Worm (Caenorhabditis elegans) whole organism, early embryonic: ENCODE data around the gene cnnm-3.

Source experiments
- B0310.2 ChIP-seq: sonication (generic microtip); optimal IDR thresholded peaks from 2 replicates; lab custom pipeline; 2016; ENCODE audit warnings: mild to moderate bottlenecking, missing genetic modification characterization, missing compliant biosample characterization
- F13C5.2 ChIP-seq: sonication (generic microtip); optimal IDR thresholded peaks from 2 replicates; lab custom pipeline; 2017; ENCODE audit warnings: mild to moderate bottlenecking, missing genetic modification characterization, inconsistent platforms, missing compliant biosample characterization
- aly-1 ChIP-seq: sonication (generic microtip); optimal IDR thresholded peaks from 2 replicates; lab custom pipeline; 2016; ENCODE audit warnings: missing genetic modification characterization, missing compliant biosample characterization
- ama-1 ChIP-seq: fragments of 150-350 bp; optimal IDR thresholded peaks from 2 replicates; lab custom pipeline; 2014
- ceh-13 ChIP-seq: fragments of 200-800 bp; sonication (Bioruptor generic); optimal IDR thresholded peaks from 2 replicates; lab custom pipeline; 2018; ENCODE audit warnings: mild to moderate bottlenecking, missing genetic modification characterization, missing compliant biosample characterization
- ceh-36 ChIP-seq: sonication (generic microtip); optimal IDR thresholded peaks from 2 replicates; lab custom pipeline; 2016; ENCODE audit warnings: missing genetic modification characterization, inconsistent platforms, missing compliant biosample characterization
- ets-7 ChIP-seq: sonication (generic microtip); optimal IDR thresholded peaks from 2 replicates; lab custom pipeline; 2016; ENCODE audit warnings: missing genotype, missing genetic modification characterization, missing compliant biosample characterization
- flt-1 ChIP-seq: fragments of 200-800 bp; sonication (Bioruptor generic); IDR thresholded peaks from 2 replicates; pipeline ENCODE4 v1.3.6; 2022; ENCODE audit warnings: missing genetic modification characterization, missing compliant biosample characterization
- hmbx-1 ChIP-seq: sonication (generic microtip); optimal IDR thresholded peaks from 2 replicates; lab custom pipeline; 2016; ENCODE audit warnings: mild to moderate bottlenecking, missing genetic modification characterization, missing compliant biosample characterization
- hmg-4 ChIP-seq: fragments of 200-800 bp; sonication (Bioruptor generic); optimal IDR thresholded peaks from 2 replicates; lab custom pipeline; 2018; ENCODE audit warnings: mild to moderate bottlenecking, missing genetic modification characterization, missing compliant biosample characterization
- hnd-1 ChIP-seq: sonication (generic microtip); optimal IDR thresholded peaks from 2 replicates; lab custom pipeline; 2016; ENCODE audit warnings: missing genetic modification characterization, missing compliant biosample characterization
- pes-1 ChIP-seq: fragments of 200-800 bp; sonication (Bioruptor generic); IDR thresholded peaks from 2 replicates; pipeline ENCODE4 v1.3.6; 2022; ENCODE audit warnings: missing genetic modification reagents, missing genetic modification characterization, missing compliant biosample characterization
- scrt-1 ChIP-seq: fragments of 200-800 bp; sonication (Bioruptor generic); IDR thresholded peaks from 2 replicates; pipeline ENCODE4 v1.3.6; 2022; ENCODE audit warnings: missing genetic modification characterization, missing compliant biosample characterization
- sea-1 ChIP-seq: fragments of 200-800 bp; sonication (Bioruptor generic); conservative IDR thresholded peaks from 2 replicates; pipeline ENCODE4 v1.3.6; 2022; ENCODE audit warnings: missing genetic modification characterization, missing compliant biosample characterization
- tbx-11 ChIP-seq: fragments of 200-800 bp; sonication (Bioruptor generic); IDR thresholded peaks from 2 replicates; pipeline ENCODE4 v1.3.6; 2022; ENCODE audit warnings: missing genetic modification characterization, missing compliant biosample characterization
- tbx-37 ChIP-seq: fragments of 200-800 bp; sonication (Bioruptor generic); conservative IDR thresholded peaks from 2 replicates; pipeline ENCODE4 v1.3.6; 2022; ENCODE audit warnings: missing genetic modification reagents, missing genetic modification characterization, missing compliant biosample characterization
- tra-4 ChIP-seq: sonication (generic microtip); optimal IDR thresholded peaks from 2 replicates; lab custom pipeline; 2017; ENCODE audit warnings: missing genetic modification characterization, missing compliant biosample characterization

Gene cnnm-3

DNA sequence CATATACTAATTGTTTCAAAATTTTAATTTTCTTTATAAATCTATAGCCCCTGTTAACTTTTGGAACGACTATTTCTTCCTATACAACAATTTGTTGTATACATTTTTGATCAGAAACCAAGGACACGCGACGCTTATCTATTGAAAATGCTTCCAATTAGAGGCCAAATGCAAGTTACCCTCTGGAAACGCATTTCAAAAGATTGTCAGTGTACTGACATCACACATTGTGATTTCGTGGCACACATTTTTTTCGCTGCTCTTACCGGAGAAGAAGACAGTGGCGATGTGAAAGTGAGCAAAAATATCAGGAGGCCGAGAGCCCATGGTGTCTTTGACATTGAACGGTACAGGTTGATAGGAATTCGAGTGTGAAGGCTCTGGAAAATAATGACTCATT, at the start of gene cnnm-3:
cnnm-3 (minus strand) TSS at position 382 of the 400 bp plus-strand sequence.
- TF ChIP-seq sea-1 (GFP tag; lab: Robert Waterston, UW) (no peak), hnd-1 (tag; lab: Kevin White, UChicago) (no peak), B0310.2 (tag; lab: Kevin White, UChicago) (no peak), scrt-1 (GFP tag; lab: Robert Waterston, UW) (no peak), hmbx-1 (tag; lab: Kevin White, UChicago) (no peak), flt-1 (GFP tag; lab: Robert Waterston, UW) (no peak), tbx-37 (no peak), tra-4 (tag; lab: Kevin White, UChicago) (no peak), aly-1 (tag; lab: Kevin White, UChicago) (no peak), ceh-36 (tag; lab: Kevin White, UChicago) (no peak), ceh-13 (GFP tag; lab: Kevin White, UChicago) (no peak)

ce11 chrX:3094304-3094703, 48.7 kb upstream of the cnnm-3 start, which contains the start of gene wrt-2:
Gene wrt-2 (minus strand): TSS chrX:3094349.
- no peak for TF ChIP-seq hmg-4 (GFP tag; lab: Kevin White, UChicago)
- no peak for TF ChIP-seq B0310.2 (tag; lab: Kevin White, UChicago)
- TF ChIP-seq scrt-1 (GFP tag; lab: Robert Waterston, UW) = no peak
- no peak for TF ChIP-seq F13C5.2 (tag; lab: Kevin White, UChicago)
- no peak for TF ChIP-seq sea-1 (GFP tag; lab: Robert Waterston, UW)
- no peak for TF ChIP-seq tbx-37
- TF ChIP-seq ets-7 (tag; lab: Kevin White, UChicago) = no peak
- TF ChIP-seq flt-1 (GFP tag; lab: Robert Waterston, UW) = no peak
- no peak for TF ChIP-seq hmbx-1 (tag; lab: Kevin White, UChicago)
- no peak for TF ChIP-seq tbx-11 (GFP tag; lab: Robert Waterston, UW)
- no peak for TF ChIP-seq ama-1 (lab: Kevin White, UChicago)
- TF ChIP-seq ceh-13 (GFP tag; lab: Kevin White, UChicago) = no peak
- no peak for TF ChIP-seq aly-1 (tag; lab: Kevin White, UChicago)
- TF ChIP-seq tra-4 (tag; lab: Kevin White, UChicago) = no peak
- no peak for TF ChIP-seq ceh-36 (tag; lab: Kevin White, UChicago)
- TF ChIP-seq hnd-1 (tag; lab: Kevin White, UChicago) = no peak
- no peak for TF ChIP-seq pes-1

ce11 chrX:3092460-3092859, 46.8 kb upstream of the cnnm-3 start:
- no peak for TF ChIP-seq ceh-13 (GFP tag; lab: Kevin White, UChicago)
- no peak for TF ChIP-seq scrt-1 (GFP tag; lab: Robert Waterston, UW)
- no peak for TF ChIP-seq tbx-11 (GFP tag; lab: Robert Waterston, UW)
- no peak for TF ChIP-seq tbx-37
- no peak for TF ChIP-seq tra-4 (tag; lab: Kevin White, UChicago)
- no peak for TF ChIP-seq hnd-1 (tag; lab: Kevin White, UChicago)
- TF ChIP-seq pes-1 = no peak
- TF ChIP-seq sea-1 (GFP tag; lab: Robert Waterston, UW) = no peak

DNA sequence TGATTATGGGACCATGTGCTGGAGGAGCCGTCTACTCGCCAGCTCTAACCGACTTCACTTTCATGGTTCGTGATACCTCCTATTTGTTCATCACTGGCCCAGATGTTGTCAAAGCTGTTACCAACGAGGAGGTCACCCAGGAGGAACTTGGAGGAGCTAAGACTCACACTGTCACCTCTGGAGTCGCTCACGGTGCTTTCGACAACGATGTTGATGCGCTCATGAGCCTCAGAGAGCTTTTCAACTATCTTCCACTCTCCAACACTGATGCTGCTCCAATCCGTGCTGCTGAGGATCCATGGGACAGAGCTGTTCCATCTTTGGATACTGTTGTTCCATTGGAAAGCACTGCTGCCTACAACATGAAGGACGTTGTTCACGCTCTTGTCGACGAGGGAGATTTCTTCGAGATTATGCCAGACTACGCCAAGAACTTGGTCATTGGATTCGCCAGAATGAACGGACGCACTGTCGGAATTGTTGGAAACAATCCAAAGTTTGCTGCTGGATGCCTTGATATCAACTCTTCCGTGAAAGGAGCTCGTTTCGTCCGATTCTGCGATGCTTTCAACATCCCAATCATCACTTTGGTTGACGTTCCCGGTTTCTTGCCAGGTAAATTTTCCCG, 45.6 kb upstream of the cnnm-3 start:
- TF ChIP-seq tbx-37 = no peak

DNA sequence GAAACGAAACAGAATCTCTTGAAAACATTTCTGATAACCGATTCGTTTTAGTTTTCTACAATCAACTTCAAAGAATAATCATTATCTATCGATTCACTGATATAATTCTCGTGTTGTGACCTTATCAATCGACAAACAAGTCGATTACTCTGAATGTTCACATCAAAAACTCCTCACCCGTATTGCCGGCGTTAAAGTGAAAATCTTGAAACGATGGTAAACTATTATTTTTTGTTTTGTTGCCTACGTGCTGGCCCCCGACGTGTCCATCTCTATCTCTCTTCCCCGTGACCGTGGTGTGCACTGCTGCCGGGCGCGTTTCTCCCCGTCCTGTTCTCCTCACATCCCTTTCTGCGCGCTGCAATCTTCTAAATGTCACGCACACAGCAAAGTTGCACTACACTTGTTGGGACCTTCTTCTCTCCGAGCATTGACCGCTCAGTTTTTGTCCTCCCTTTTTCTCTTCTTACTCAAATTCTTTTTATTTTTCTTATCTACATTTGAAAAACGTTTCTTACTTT, 44.3 kb upstream of the cnnm-3 start:
- no peak for TF ChIP-seq F13C5.2 (tag; lab: Kevin White, UChicago)
- no peak for TF ChIP-seq tra-4 (tag; lab: Kevin White, UChicago)
- TF ChIP-seq ama-1 (lab: Kevin White, UChicago) = no peak
- no peak for TF ChIP-seq pes-1
- no peak for TF ChIP-seq ceh-13 (GFP tag; lab: Kevin White, UChicago)
- TF ChIP-seq ceh-36 (tag; lab: Kevin White, UChicago) = no peak
- TF ChIP-seq B0310.2 (tag; lab: Kevin White, UChicago) = no peak
- TF ChIP-seq tbx-11 (GFP tag; lab: Robert Waterston, UW) = no peak
- TF ChIP-seq scrt-1 (GFP tag; lab: Robert Waterston, UW) = no peak
- no peak for TF ChIP-seq tbx-37
- no peak for TF ChIP-seq hnd-1 (tag; lab: Kevin White, UChicago)
- no peak for TF ChIP-seq flt-1 (GFP tag; lab: Robert Waterston, UW)
- TF ChIP-seq aly-1 (tag; lab: Kevin White, UChicago) = no peak
- TF ChIP-seq hmg-4 (GFP tag; lab: Kevin White, UChicago) = no peak

- TF ChIP-seq ama-1 (lab: Kevin White, UChicago) (no peak), hnd-1 (tag; lab: Kevin White, UChicago) (no peak), hmg-4 (GFP tag; lab: Kevin White, UChicago) (no peak), sea-1 (GFP tag; lab: Robert Waterston, UW) (no peak), scrt-1 (GFP tag; lab: Robert Waterston, UW) (no peak), pes-1 (no peak), B0310.2 (tag; lab: Kevin White, UChicago) (no peak), F13C5.2 (tag; lab: Kevin White, UChicago) (no peak), tbx-11 (GFP tag; lab: Robert Waterston, UW) (no peak), flt-1 (GFP tag; lab: Robert Waterston, UW) (no peak)
Measured at ce11 chrX:3089423-3089822, 43.8 kb upstream of the cnnm-3 start, which contains the start of gene pccb-1. Gene pccb-1 (plus strand): TSS chrX:3089549.

- no peak for TF ChIP-seq ceh-36 (tag; lab: Kevin White, UChicago)
- TF ChIP-seq pes-1 = no peak
- no peak for TF ChIP-seq hmbx-1 (tag; lab: Kevin White, UChicago)
- TF ChIP-seq sea-1 (GFP tag; lab: Robert Waterston, UW) = no peak
- TF ChIP-seq aly-1 (tag; lab: Kevin White, UChicago) = no peak
- TF ChIP-seq tbx-37 = no peak
- TF ChIP-seq tbx-11 (GFP tag; lab: Robert Waterston, UW) = no peak
- TF ChIP-seq scrt-1 (GFP tag; lab: Robert Waterston, UW) = no peak
- no peak for TF ChIP-seq ceh-13 (GFP tag; lab: Kevin White, UChicago)
- no peak for TF ChIP-seq ets-7 (tag; lab: Kevin White, UChicago)
- TF ChIP-seq tra-4 (tag; lab: Kevin White, UChicago) = no peak
- no peak for TF ChIP-seq hmg-4 (GFP tag; lab: Kevin White, UChicago)
- no peak for TF ChIP-seq F13C5.2 (tag; lab: Kevin White, UChicago)
- TF ChIP-seq ama-1 (lab: Kevin White, UChicago) = no peak
- TF ChIP-seq flt-1 (GFP tag; lab: Robert Waterston, UW) = no peak
- no peak for TF ChIP-seq hnd-1 (tag; lab: Kevin White, UChicago)
- no peak for TF ChIP-seq B0310.2 (tag; lab: Kevin White, UChicago)
Measured at ce11 chrX:3087647-3088046, 42.0 kb upstream of the cnnm-3 start.
